Worm (Caenorhabditis elegans) whole organism, L3 larva: ENCODE measurements around the gene pisy-1.
"Not testable (repeated sequence)": the region's sequence is repeated elsewhere in the genome, so short reads cannot be mapped to it uniquely, and the experiment has no call there.

ENCODE experiments used
- ZK546.5 ChIP-seq: sonication (generic microtip); optimal IDR thresholded peaks from 2 replicates; lab custom pipeline; 2017; ENCODE audit warnings: missing biosample characterization, missing genetic modification characterization
- aly-2 ChIP-seq: fragments of 150-350 bp; optimal IDR thresholded peaks from 2 replicates; lab custom pipeline; 2014; ENCODE audit warnings: missing biosample characterization, missing genetic modification characterization
- fos-1 ChIP-seq: fragments of 150-350 bp; optimal IDR thresholded peaks from 2 replicates; lab custom pipeline; 2014; ENCODE audit warnings: missing biosample characterization, missing genetic modification characterization
- mdl-1 ChIP-seq: fragments of 150-350 bp; optimal IDR thresholded peaks from 2 replicates; lab custom pipeline; 2014; ENCODE audit warnings: missing biosample characterization, missing genetic modification characterization
- pha-4 ChIP-seq: fragments of 150-350 bp; optimal IDR thresholded peaks from 2 replicates; lab custom pipeline; 2014; ENCODE audit warnings: missing biosample characterization, missing genetic modification reagents, missing genetic modification characterization
- zag-1 ChIP-seq: fragments of 150-350 bp; optimal IDR thresholded peaks from 2 replicates; lab custom pipeline; 2014; ENCODE audit warnings: missing biosample characterization, missing genetic modification characterization

- not testable (repeated sequence) for TF ChIP-seq fos-1 (tag; lab: Kevin White, UChicago); mdl-1 (tag; lab: Kevin White, UChicago); ZK546.5; aly-2; pha-4 (tag; lab: Kevin White, UChicago); zag-1 (tag; lab: Kevin White, UChicago)
These were observed 15.6 kb upstream of the pisy-1 start, which contains the start of gene Y46G5A.39 for ce11 chrII:12753725-12754124.
